Fruit fly (Drosophila melanogaster): ENCODE data around the gene CG44532.

CG44532 gene

dm6 chrX:9128012-9128280 is 33.9 kb upstream of the CG44532 start:
- TF ChIP-seq cnc (optimal IDR thresholded peaks at IDR 0.05) (no peak), CG5204 (GFP tag; optimal IDR thresholded peaks at IDR 0.05) (no peak), Hr96 (GFP tag; optimal IDR thresholded peaks at IDR 0.05) (no peak), CG12768 (GFP tag; optimal IDR thresholded peaks at IDR 0.05) (no peak), tj (GFP tag; optimal IDR thresholded peaks at IDR 0.05) (no peak), cic (GFP tag; optimal IDR thresholded peaks at IDR 0.05) (no peak), pad (GFP tag; optimal IDR thresholded peaks at IDR 0.05) (no peak), toe (GFP tag; optimal IDR thresholded peaks at IDR 0.05) (no peak), ovo (GFP tag; optimal IDR thresholded peaks at IDR 0.05) (no peak), CG1620 (GFP tag; optimal IDR thresholded peaks at IDR 0.05) (no peak), kay (GFP tag; ENCODE audit: borderline replicate concordance) (no peak), CG11617 (GFP tag; optimal IDR thresholded peaks at IDR 0.05) (no peak), Clk (GFP tag; optimal IDR thresholded peaks at IDR 0.05) (no peak)

dm6 chrX:9129436-9129835 is 32.5 kb upstream of the CG44532 start:
- TF ChIP-seq cnc (optimal IDR thresholded peaks at IDR 0.05) (no peak), Hr96 (GFP tag; optimal IDR thresholded peaks at IDR 0.05) (no peak), CG12768 (GFP tag; optimal IDR thresholded peaks at IDR 0.05) (no peak), kay (GFP tag; ENCODE audit: borderline replicate concordance) (no peak), CG1620 (GFP tag; optimal IDR thresholded peaks at IDR 0.05) (no peak), CG14711 (tag; optimal IDR thresholded peaks at IDR 0.05) (no peak), toe (GFP tag; optimal IDR thresholded peaks at IDR 0.05) (no peak), Mnt (GFP tag; optimal IDR thresholded peaks at IDR 0.05) (no peak), pad (GFP tag; optimal IDR thresholded peaks at IDR 0.05) (no peak), ovo (GFP tag; optimal IDR thresholded peaks at IDR 0.05) (no peak), bab1 (GFP tag; optimal IDR thresholded peaks at IDR 0.05) (no peak), Clk (GFP tag; optimal IDR thresholded peaks at IDR 0.05) (no peak)

dm6 chrX:9130243-9130642 is 31.6 kb upstream of the CG44532 start:
- TF ChIP-seq CG7045 (GFP tag; optimal IDR thresholded peaks at IDR 0.05) (no peak), Clk (GFP tag; optimal IDR thresholded peaks at IDR 0.05) (no peak), CG33017 (tag; optimal IDR thresholded peaks at IDR 0.05) (no peak), cic (GFP tag; optimal IDR thresholded peaks at IDR 0.05) (no peak), bab1 (GFP tag; optimal IDR thresholded peaks at IDR 0.05) (no peak), pad (GFP tag; optimal IDR thresholded peaks at IDR 0.05) (no peak), CG1620 (GFP tag; optimal IDR thresholded peaks at IDR 0.05) (no peak), CG5204 (GFP tag; optimal IDR thresholded peaks at IDR 0.05) (no peak), CG7101 (tag; optimal IDR thresholded peaks at IDR 0.05) (no peak), Mnt (GFP tag; optimal IDR thresholded peaks at IDR 0.05) (no peak), CG14711 (tag; optimal IDR thresholded peaks at IDR 0.05) (no peak), Crg-1 (GFP tag; optimal IDR thresholded peaks at IDR 0.05) (no peak), CG11617 (GFP tag; optimal IDR thresholded peaks at IDR 0.05) (no peak), tj (GFP tag; optimal IDR thresholded peaks at IDR 0.05) (no peak), kay (GFP tag; ENCODE audit: borderline replicate concordance) (no peak), CG12768 (GFP tag; optimal IDR thresholded peaks at IDR 0.05) (no peak)

- TF ChIP-seq Crg-1 (GFP tag; optimal IDR thresholded peaks at IDR 0.05) (no peak), pad (GFP tag; optimal IDR thresholded peaks at IDR 0.05) (no peak), ovo (GFP tag; optimal IDR thresholded peaks at IDR 0.05) (no peak), cnc (optimal IDR thresholded peaks at IDR 0.05) (no peak), CG7101 (tag; optimal IDR thresholded peaks at IDR 0.05) (no peak), kay (GFP tag; ENCODE audit: borderline replicate concordance) (no peak), CG33017 (tag; optimal IDR thresholded peaks at IDR 0.05) (no peak), Hr96 (GFP tag; optimal IDR thresholded peaks at IDR 0.05) (no peak), CG1620 (GFP tag; optimal IDR thresholded peaks at IDR 0.05) (no peak), Clk (GFP tag; optimal IDR thresholded peaks at IDR 0.05) (no peak), CG12768 (GFP tag; optimal IDR thresholded peaks at IDR 0.05) (no peak), CG14711 (tag; optimal IDR thresholded peaks at IDR 0.05) (no peak)
Observed at dm6 chrX:9131523-9131922, 30.4 kb upstream of the CG44532 start.

dm6 chrX:9132589-9133237 is 29.2 kb upstream of the CG44532 start:
- no peak for TF ChIP-seq CG7101 (tag; optimal IDR thresholded peaks at IDR 0.05)
- no peak for TF ChIP-seq tj (GFP tag; optimal IDR thresholded peaks at IDR 0.05)
- no peak for TF ChIP-seq kay (GFP tag; ENCODE audit: borderline replicate concordance)
- TF ChIP-seq Crg-1 (GFP tag; optimal IDR thresholded peaks at IDR 0.05): no peak
- TF ChIP-seq CG14711 (tag; optimal IDR thresholded peaks at IDR 0.05): no peak
- no peak for TF ChIP-seq Clk (GFP tag; optimal IDR thresholded peaks at IDR 0.05)
- no peak for TF ChIP-seq CG12768 (GFP tag; optimal IDR thresholded peaks at IDR 0.05)
- TF ChIP-seq CG5204 (GFP tag; optimal IDR thresholded peaks at IDR 0.05): no peak
- no peak for TF ChIP-seq pad (GFP tag; optimal IDR thresholded peaks at IDR 0.05)

dm6 chrX:9133577-9134240 is 28.2 kb upstream of the CG44532 start:
- TF ChIP-seq CG5204 (GFP tag; optimal IDR thresholded peaks at IDR 0.05): no peak
- no peak for TF ChIP-seq pad (GFP tag; optimal IDR thresholded peaks at IDR 0.05)
- TF ChIP-seq cnc (optimal IDR thresholded peaks at IDR 0.05): no peak

Measured in whole organism, adult.